Worm (Caenorhabditis elegans): ENCODE measurements around the gene srt-48.
A peak's percentile ranks its signal among the peaks of the same experiment; 100 is the strongest.

Gene srt-48

ce11 chrIV:15053271-15053670 lies 15.4 kb downstream of the srt-48 start, which contains the start of gene srt-47:
TSS of gene srt-47 (minus strand) at chrIV:15053371.
- TF ChIP-seq fax-1 (tag; optimal IDR thresholded peaks at IDR 0.05) (no peak), ceh-22 (tag; optimal IDR thresholded peaks at IDR 0.05) (no peak), sox-4 (tag; optimal IDR thresholded peaks at IDR 0.05) (no peak), Y22D7AL.16 (tag; optimal IDR thresholded peaks at IDR 0.05) (no peak), elt-2 (tag; optimal IDR thresholded peaks at IDR 0.05) (no peak), ceh-14 (tag; optimal IDR thresholded peaks at IDR 0.05) (no peak), ahr-1 (tag; optimal IDR thresholded peaks at IDR 0.05) (no peak), C38D4.7 (GFP tag; optimal IDR thresholded peaks at IDR 0.05) (no peak), pax-1 (tag; optimal IDR thresholded peaks at IDR 0.05) (no peak), fkh-10 (GFP tag; optimal IDR thresholded peaks at IDR 0.05) (no peak), ref-2 (tag; optimal IDR thresholded peaks at IDR 0.05) (no peak), pat-9 (tag; optimal IDR thresholded peaks at IDR 0.05) (no peak), dmd-4 (tag; optimal IDR thresholded peaks at IDR 0.05; ENCODE audit: borderline replicate concordance) (no peak), rnt-1 (tag; optimal IDR thresholded peaks at IDR 0.05) (no peak), mec-3 (tag; optimal IDR thresholded peaks at IDR 0.05; ENCODE audit: borderline replicate concordance) (no peak), ceh-19 (GFP tag; optimal IDR thresholded peaks at IDR 0.05) (no peak), C08G9.2 (tag; optimal IDR thresholded peaks at IDR 0.05) (no peak), hlh-8 (tag; optimal IDR thresholded peaks at IDR 0.05) (no peak), K09A11.1 (tag; optimal IDR thresholded peaks at IDR 0.05; ENCODE audit: insufficient read depth) (no peak), madf-2 (tag; optimal IDR thresholded peaks at IDR 0.05) (no peak)

- no peak for TF ChIP-seq hlh-8 (tag; optimal IDR thresholded peaks at IDR 0.05)
Observed at ce11 chrIV:15051045-15051444, 17.7 kb downstream of the srt-48 start.

ce11 chrIV:15049288-15050094 lies 19.2 kb downstream of the srt-48 start:
- TF ChIP-seq tbx-7 (tag; optimal IDR thresholded peaks at IDR 0.05) (no peak), nfya-1 (tag; optimal IDR thresholded peaks at IDR 0.05) (peak; percentile 98), pros-1 (tag; optimal IDR thresholded peaks at IDR 0.05) (no peak), C38D4.7 (GFP tag; optimal IDR thresholded peaks at IDR 0.05) (no peak), hlh-6 (tag; optimal IDR thresholded peaks at IDR 0.05) (no peak), ceh-6 (GFP tag; optimal IDR thresholded peaks at IDR 0.05) (no peak)

ce11 chrIV:15046162-15046561 lies 22.6 kb downstream of the srt-48 start:
- TF ChIP-seq Y22D7AL.16 (tag; optimal IDR thresholded peaks at IDR 0.05) (no peak), ceh-18 (tag; optimal IDR thresholded peaks at IDR 0.05) (no peak), fax-1 (tag; optimal IDR thresholded peaks at IDR 0.05) (no peak), ahr-1 (tag; optimal IDR thresholded peaks at IDR 0.05) (no peak), lin-11 (tag; optimal IDR thresholded peaks at IDR 0.05) (no peak), ceh-45 (GFP tag; IDR thresholded peaks at IDR 0.05) (no peak), pat-9 (tag; optimal IDR thresholded peaks at IDR 0.05) (no peak), ceh-31 (tag; optimal IDR thresholded peaks at IDR 0.05) (no peak), gmeb-2 (tag; optimal IDR thresholded peaks at IDR 0.05) (no peak), C08G9.2 (tag; optimal IDR thresholded peaks at IDR 0.05) (no peak), nhr-232 (tag; optimal IDR thresholded peaks at IDR 0.05) (no peak), tbx-2 (tag; optimal IDR thresholded peaks at IDR 0.05) (no peak), hlh-8 (tag; optimal IDR thresholded peaks at IDR 0.05) (no peak), pqm-1 (tag; optimal IDR thresholded peaks at IDR 0.05) (no peak), sox-2 (GFP tag; IDR thresholded peaks at IDR 0.05) (no peak), hlh-30 (tag; optimal IDR thresholded peaks at IDR 0.05; ENCODE audit: insufficient read depth) (no peak), pax-1 (tag; optimal IDR thresholded peaks at IDR 0.05) (no peak), unc-42 (tag; optimal IDR thresholded peaks at IDR 0.05) (no peak), T23F11.4 (GFP tag; optimal IDR thresholded peaks at IDR 0.05) (no peak)
